Fruit fly (Drosophila melanogaster): ENCODE data around the gene RhoL.

dm6 chr3R:9448320-9448719, 54.1 kb downstream of the RhoL start:
- TF ChIP-seq psq (optimal IDR thresholded peaks at IDR 0.05): no peak
- no peak for TF ChIP-seq Sin3A (optimal IDR thresholded peaks at IDR 0.05)
- no peak for TF ChIP-seq ttk (optimal IDR thresholded peaks at IDR 0.05)

Data from Kc167 (cell line).